Worm (Caenorhabditis elegans) whole organism, L4 larva: Measurements from ENCODE around the gene ptr-19.

Experiments
- F49E8.2 ChIP-seq: sonication (generic microtip); optimal IDR thresholded peaks from 2 replicates; lab custom pipeline; 2016; ENCODE audit warnings: missing compliant biosample characterization, mild to moderate bottlenecking, missing genetic modification characterization, borderline replicate concordance
- Y105C5A.15 ChIP-seq: fragments of 200-800 bp; sonication (Bioruptor generic); IDR thresholded peaks from 2 replicates; pipeline ENCODE4 v1.3.6; 2022; ENCODE audit warnings: missing genetic modification characterization, missing compliant biosample characterization
- ZK546.5 ChIP-seq, 2 experiments: sonication (generic microtip); optimal IDR thresholded peaks; 2 replicates each; lab custom pipeline; 2017; ENCODE audit warnings: missing biosample characterization in 2 of 2, missing genetic modification characterization in 2 of 2
- ama-1 ChIP-seq: fragments of 150-350 bp; optimal IDR thresholded peaks from 2 replicates; lab custom pipeline; 2014; ENCODE audit warnings: inconsistent platforms, mixed read lengths
- ceh-44 ChIP-seq: fragments of 200-800 bp; sonication (Bioruptor generic); IDR thresholded peaks from 2 replicates; pipeline ENCODE4 v1.3.6; 2022; ENCODE audit warnings: missing genetic modification reagents, missing genetic modification characterization, missing compliant biosample characterization
- ces-1 ChIP-seq: fragments of 150-350 bp; sonication (generic microtip); optimal IDR thresholded peaks from 4 replicates; lab custom pipeline; 2014; ENCODE audit warnings: missing biosample characterization, missing genetic modification reagents, missing genetic modification characterization
- dve-1 ChIP-seq: sonication (generic microtip); optimal IDR thresholded peaks from 2 replicates; lab custom pipeline; 2017; ENCODE audit warnings: antibody characterized with exemption, mild to moderate bottlenecking, missing genetic modification characterization, missing compliant biosample characterization; ENCODE audit not compliant: insufficient read depth
- lim-7 ChIP-seq: fragments of 200-800 bp; sonication (Bioruptor generic); IDR thresholded peaks from 2 replicates; pipeline ENCODE4 v1.3.6; 2022; ENCODE audit warnings: missing genetic modification characterization, missing compliant biosample characterization
- mxl-2 ChIP-seq: fragments of 200-800 bp; sonication (Bioruptor generic); conservative IDR thresholded peaks from 2 replicates; pipeline ENCODE4 v1.3.6; 2022; ENCODE audit warnings: missing genetic modification reagents, missing genetic modification characterization, missing compliant biosample characterization
- unc-62 ChIP-seq, 3 experiments: fragments of 150-350 bp in 1 of 3; sonication (generic microtip); optimal IDR thresholded peaks in 2 of 3; peaks in 1 of 3; 1 replicate in 1 of 3; 2 replicates in 2 of 3; lab custom pipeline; 2014 to 2017; ENCODE audit warnings: missing biosample characterization in 3 of 3, missing genetic modification characterization in 3 of 3, missing genetic modification reagents in 3 of 3, missing genotype in 1 of 3
- zag-1 ChIP-seq: fragments of 150-350 bp; optimal IDR thresholded peaks from 2 replicates; lab custom pipeline; 2014; ENCODE audit warnings: missing biosample characterization, missing genetic modification characterization

ce11 chrIII:10819778-10820177 lies 38.1 kb downstream of the ptr-19 start:
- TF ChIP-seq dve-1 (tag; lab: Kevin White, UChicago) = no peak
- no peak for TF ChIP-seq F49E8.2
- TF ChIP-seq ces-1 (GFP tag; lab: Kevin White, UChicago) = no peak
- TF ChIP-seq ceh-44 (GFP tag; lab: Robert Waterston, UW) = no peak
- TF ChIP-seq Y105C5A.15 = no peak
- no peak for TF ChIP-seq ZK546.5 (tag; optimal IDR thresholded peaks at IDR 0.05; lab: Kevin White, UChicago)
- no peak for TF ChIP-seq ama-1 (lab: Kevin White, UChicago)
- TF ChIP-seq mxl-2 = 0 out of 2 replicates have a peak, but pooled peaks have one; percentile 45
- TF ChIP-seq lim-7 (GFP tag; lab: Robert Waterston, UW) = no peak
- peak in 1 of 2 experiments; percentile 85 for TF ChIP-seq unc-62 (GFP tag; optimal IDR thresholded peaks at IDR 0.05 in 1 of 2; lab: Kevin White, UChicago)
- no peak for TF ChIP-seq unc-62 (tag; optimal IDR thresholded peaks at IDR 0.05; lab: Kevin White, UChicago)
- TF ChIP-seq zag-1 = no peak
